Worm (Caenorhabditis elegans) whole organism, L1 larva: Measurements from ENCODE around the gene F36H5.10.

Experiments used
- egl-27 ChIP-seq, 2 experiments: fragments of 150-350 bp in 1 of 2; sonication (generic microtip); optimal IDR thresholded peaks; 3 replicates each; lab custom pipeline; 2017 to 2018; ENCODE audit warnings: missing biosample characterization in 2 of 2, missing genetic modification characterization in 2 of 2, missing genetic modification reagents in 2 of 2
- fkh-8 ChIP-seq: sonication (generic microtip); optimal IDR thresholded peaks from 2 replicates; lab custom pipeline; 2016; ENCODE audit warnings: mild to moderate bottlenecking, missing genetic modification characterization, missing compliant biosample characterization
- sup-37 ChIP-seq: fragments of 200-800 bp; sonication (Bioruptor generic); optimal IDR thresholded peaks from 2 replicates; lab custom pipeline; 2018; ENCODE audit warnings: mild to moderate bottlenecking, missing genetic modification characterization, missing compliant biosample characterization
- unc-130 ChIP-seq: fragments of 150-350 bp; optimal IDR thresholded peaks from 2 replicates; lab custom pipeline; 2017; ENCODE audit warnings: missing biosample characterization, missing genetic modification characterization, inconsistent platforms

ce11 chrII:1788087-1788486 lies 31.0 kb downstream of the F36H5.10 start, which contains the start of the genes C08F1.6 and fbxb-13:
- no peak for TF ChIP-seq egl-27 (tag; optimal IDR thresholded peaks at IDR 0.05; lab: Kevin White, UChicago)
- TF ChIP-seq sup-37 (GFP tag; lab: Kevin White, UChicago) = no peak
- no peak for TF ChIP-seq unc-130 (tag; lab: Kevin White, UChicago)
- no peak for TF ChIP-seq fkh-8 (tag; lab: Kevin White, UChicago)
